Worm (Caenorhabditis elegans): Measurements from ENCODE around the gene Y49G5B.1.

Y49G5B.1 gene

ce11 chrV:5223044-5223443 is at the start of gene Y49G5B.1:
Gene Y49G5B.1 (plus strand): TSS chrV:5223367.
- TF ChIP-seq unc-62 (GFP tag; optimal IDR thresholded peaks at IDR 0.05) = no peak

DNA sequence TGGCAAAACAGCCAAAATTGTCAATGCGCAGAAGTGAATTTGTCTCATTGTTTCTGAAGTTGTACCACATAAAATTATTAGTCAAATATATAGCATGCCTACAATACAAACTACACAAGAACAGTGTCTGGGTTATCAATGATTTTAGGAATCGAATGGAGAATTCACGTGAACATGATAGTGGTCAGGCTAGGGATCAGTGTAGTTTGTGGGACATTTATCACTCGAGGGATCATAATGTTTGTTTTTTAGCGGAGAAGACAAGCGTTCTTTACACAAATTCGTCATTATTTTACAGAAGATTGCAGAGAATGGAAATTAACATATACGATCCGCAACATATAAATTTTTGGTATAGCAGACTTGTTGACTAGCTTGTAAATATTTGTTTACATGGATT is 46.0 kb upstream of the Y49G5B.1 start, which contains the start of gene ugt-51:
Gene ugt-51 (minus strand): TSS at position 101 of the 400 bp plus-strand sequence.
- TF ChIP-seq unc-62 (GFP tag; optimal IDR thresholded peaks at IDR 0.05) = no peak

DNA sequence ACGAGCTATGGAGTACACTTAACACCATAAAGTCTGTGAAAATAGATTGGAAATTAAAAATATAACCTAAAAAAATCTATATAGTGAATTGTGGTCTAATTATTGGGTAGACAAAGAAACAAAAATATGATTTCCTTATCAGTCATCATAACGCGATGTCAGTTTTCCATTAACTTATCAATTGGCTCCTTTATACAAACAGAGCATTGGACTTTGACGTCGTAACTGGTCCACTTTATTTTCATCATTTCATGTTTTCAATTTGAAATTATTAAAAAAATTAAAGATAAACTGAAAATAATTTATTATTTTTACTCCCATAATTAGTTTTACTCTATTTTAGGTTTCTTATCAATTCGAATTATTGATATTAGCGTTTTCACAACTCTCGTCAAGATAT is 45.1 kb upstream of the Y49G5B.1 start:
- no peak for TF ChIP-seq unc-62 (GFP tag; optimal IDR thresholded peaks at IDR 0.05)

DNA sequence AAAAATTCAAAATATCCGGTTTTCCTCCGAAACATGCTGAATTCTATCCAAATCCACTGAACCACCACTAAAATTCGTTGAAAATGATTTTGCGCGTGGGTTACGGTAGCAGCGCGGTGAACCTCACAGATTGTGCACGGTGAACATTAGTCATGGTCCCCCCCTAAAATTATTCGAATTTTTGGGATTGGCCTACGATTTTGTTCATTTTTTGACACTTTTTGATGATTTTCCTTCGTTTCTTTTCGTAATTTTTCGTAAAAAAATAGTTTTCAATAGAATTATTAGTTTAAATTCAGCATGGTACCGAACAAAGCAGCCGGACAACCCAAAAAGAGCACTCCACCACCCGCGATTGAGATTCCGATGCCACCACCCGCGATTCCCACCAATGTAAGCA is 41.6 kb upstream of the Y49G5B.1 start, which contains the start of gene C03A7.2:
Gene C03A7.2 (plus strand): TSS at position 301 of the 400 bp plus-strand sequence.
- TF ChIP-seq unc-62 (GFP tag; optimal IDR thresholded peaks at IDR 0.05) = no peak

ce11 chrV:5192501-5192900 is 30.7 kb upstream of the Y49G5B.1 start, which contains the start of gene C03A7.13:
Gene C03A7.13 (minus strand): TSS chrV:5192543.
- TF ChIP-seq unc-62 (GFP tag; optimal IDR thresholded peaks at IDR 0.05) = no peak

- no peak for TF ChIP-seq unc-62 (GFP tag; optimal IDR thresholded peaks at IDR 0.05)
Observed at ce11 chrV:5194508-5194907, 28.7 kb upstream of the Y49G5B.1 start, which contains the start of gene abu-8. Gene abu-8 (minus strand): TSS chrV:5194608.

- no peak for TF ChIP-seq unc-62 (GFP tag; optimal IDR thresholded peaks at IDR 0.05)
Observed at ce11 chrV:5198240-5198639, 24.9 kb upstream of the Y49G5B.1 start, which contains the start of gene Y47A7.2. Gene Y47A7.2 (minus strand): TSS chrV:5198340.

DNA sequence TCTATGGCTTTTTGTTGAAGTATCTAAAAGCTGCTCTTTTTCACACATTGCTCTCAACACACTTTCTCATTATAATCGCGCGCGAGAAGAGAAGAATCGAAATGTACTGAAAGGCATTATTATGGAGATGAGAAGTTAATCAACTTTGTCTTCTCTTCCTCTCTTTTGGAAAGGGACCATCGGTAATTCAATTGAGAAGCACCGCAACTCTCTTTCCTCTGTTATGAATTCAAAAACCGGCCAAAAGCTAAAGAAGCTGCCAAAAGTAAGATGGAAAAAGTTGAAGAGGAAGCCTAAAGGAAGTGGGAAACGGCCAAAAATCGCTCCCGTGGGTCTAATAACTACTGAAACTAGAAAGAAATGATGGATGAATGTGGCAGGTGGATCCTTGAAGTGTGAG is 23.0 kb upstream of the Y49G5B.1 start:
- TF ChIP-seq unc-62 (GFP tag; optimal IDR thresholded peaks at IDR 0.05) = no peak

DNA sequence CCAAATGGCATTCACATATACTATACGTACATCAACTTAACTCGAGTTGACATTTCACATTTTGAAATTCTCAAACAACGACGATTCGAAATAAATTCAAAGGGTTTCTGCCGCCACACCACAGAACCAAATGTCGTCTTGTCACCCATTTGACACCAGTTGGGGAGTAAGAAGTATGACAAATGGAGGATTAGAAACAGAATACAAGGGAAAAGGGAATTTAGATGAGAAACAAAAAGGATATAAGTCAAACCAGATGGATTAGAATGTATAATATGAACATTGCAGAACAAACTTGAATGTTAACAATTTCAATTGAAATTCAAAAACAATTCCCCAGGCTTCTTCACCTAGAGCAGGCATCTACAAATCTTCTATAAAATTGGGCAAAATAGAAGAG is 21.5 kb upstream of the Y49G5B.1 start:
- no peak for TF ChIP-seq unc-62 (GFP tag; optimal IDR thresholded peaks at IDR 0.05)

- TF ChIP-seq unc-62 (GFP tag; optimal IDR thresholded peaks at IDR 0.05) = no peak
Observed at ce11 chrV:5203643-5204042, 19.5 kb upstream of the Y49G5B.1 start.

DNA sequence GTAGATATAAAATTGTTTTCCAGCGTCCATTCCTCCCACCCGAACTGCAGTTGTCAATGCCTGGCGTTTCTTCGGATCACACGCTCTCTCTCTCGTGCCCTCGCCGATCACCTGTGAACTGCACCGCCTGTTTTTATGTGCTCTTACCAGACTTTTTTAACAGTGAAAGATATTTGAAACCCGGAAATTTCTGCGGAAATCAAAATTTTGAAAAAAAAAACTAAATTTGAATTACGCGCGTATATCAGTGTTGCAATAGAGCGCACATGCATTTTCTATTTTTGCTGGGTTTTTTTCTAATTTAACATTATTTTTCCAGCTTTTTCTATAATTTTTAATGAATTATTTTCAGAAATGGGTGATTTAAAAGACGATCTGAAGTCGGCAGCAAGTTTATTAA is 19.0 kb upstream of the Y49G5B.1 start, which contains the start of gene ttc-37:
Gene ttc-37 (plus strand): TSS at position 349 of the 400 bp plus-strand sequence.
- TF ChIP-seq unc-62 (GFP tag; optimal IDR thresholded peaks at IDR 0.05) = no peak

DNA sequence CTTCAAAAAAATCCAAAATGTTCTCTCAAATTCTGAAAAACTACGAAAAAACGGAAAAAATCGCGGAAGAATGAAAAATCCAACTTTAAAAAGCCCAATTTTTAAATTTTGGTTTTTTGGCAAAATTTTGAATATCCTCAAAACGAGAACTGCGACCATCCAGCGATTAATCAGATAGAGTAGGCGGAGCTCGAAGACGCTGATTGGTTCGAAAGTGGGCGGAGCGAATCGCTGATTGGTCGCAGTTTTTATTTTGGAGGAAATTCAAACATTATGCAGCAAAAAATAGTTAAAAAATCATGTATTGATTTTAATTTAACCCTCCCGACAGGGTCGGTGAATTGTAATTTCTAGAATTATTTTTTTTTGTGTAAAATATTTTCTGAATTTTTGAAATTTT is 9.5 kb upstream of the Y49G5B.1 start:
- no peak for TF ChIP-seq unc-62 (GFP tag; optimal IDR thresholded peaks at IDR 0.05)

DNA sequence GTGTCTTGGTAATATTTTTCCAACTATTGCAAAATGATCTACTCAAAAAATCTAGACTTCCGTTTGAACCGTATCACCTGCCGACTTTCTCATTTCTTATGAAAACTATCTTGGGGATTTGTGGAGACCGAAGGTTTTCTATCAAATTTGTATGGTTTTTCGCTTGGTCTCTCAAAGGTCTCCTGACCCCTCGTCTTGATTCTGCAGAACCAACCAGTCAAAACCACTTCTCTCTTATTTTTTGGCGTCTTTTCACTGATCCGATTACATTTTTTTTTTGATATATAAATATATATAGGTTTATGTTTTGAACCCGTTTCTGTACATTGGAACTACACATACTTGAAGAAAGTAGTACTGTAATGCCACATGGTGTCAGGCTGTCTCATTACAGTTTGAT is 2.5 kb downstream of the Y49G5B.1 start:
- no peak for TF ChIP-seq unc-62 (GFP tag; optimal IDR thresholded peaks at IDR 0.05)

- TF ChIP-seq unc-62 (GFP tag; optimal IDR thresholded peaks at IDR 0.05) = no peak
Observed at ce11 chrV:5228513-5228912, 5.3 kb downstream of the Y49G5B.1 start.

ce11 chrV:5233777-5234176 is 10.6 kb downstream of the Y49G5B.1 start, which contains the start of gene cest-32:
Gene cest-32 (minus strand): TSS chrV:5233891.
- no peak for TF ChIP-seq unc-62 (GFP tag; optimal IDR thresholded peaks at IDR 0.05)

- no peak for TF ChIP-seq unc-62 (GFP tag; optimal IDR thresholded peaks at IDR 0.05)
Observed at ce11 chrV:5237116-5237515, 13.9 kb downstream of the Y49G5B.1 start, which contains the start of gene cest-35.2. Gene cest-35.2 (minus strand): TSS chrV:5237216.

DNA sequence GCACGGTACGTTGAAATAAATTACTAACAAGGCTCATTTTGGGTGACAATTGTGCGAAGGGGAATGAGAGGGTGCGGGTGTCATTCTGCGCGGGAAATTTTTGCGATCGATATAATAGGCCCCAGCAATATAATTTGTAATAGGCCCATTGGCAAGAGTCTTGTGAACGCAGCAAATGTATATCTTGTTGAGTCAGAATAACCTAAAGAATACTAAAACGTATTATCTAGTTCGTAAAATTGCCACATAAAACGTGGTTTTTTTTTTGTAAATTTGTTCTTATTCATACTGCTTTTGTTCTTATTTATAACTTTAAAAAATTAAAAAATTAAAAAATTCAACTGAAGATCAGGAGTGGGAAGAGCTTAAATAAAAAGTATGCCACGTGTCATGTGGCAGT is 16.2 kb downstream of the Y49G5B.1 start, which contains the start of gene C52A10.3:
Gene C52A10.3 (minus strand): TSS at position 101 of the 400 bp plus-strand sequence.
- no peak for TF ChIP-seq unc-62 (GFP tag; optimal IDR thresholded peaks at IDR 0.05)

DNA sequence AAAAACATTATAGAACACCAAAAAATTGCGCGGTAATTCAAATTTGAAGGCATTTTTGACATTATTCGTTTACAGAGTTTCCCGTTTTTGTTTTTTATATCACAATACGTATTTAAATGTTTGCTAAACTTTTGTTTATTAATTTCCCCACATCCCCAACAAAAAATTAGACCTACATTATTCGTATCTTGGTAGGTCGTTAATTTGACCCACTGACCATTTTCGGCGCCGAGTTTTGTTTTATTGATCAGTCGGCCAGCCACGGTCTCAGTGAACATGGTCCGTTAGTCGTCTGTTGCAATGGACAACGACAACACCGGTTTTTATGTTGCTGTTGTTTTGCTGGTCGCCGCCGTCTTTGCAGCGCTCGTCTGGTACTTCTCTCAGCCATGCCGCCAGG is 16.7 kb downstream of the Y49G5B.1 start, which contains the start of gene B0238.15:
Gene B0238.15 (plus strand): TSS at position 301 of the 400 bp plus-strand sequence.
- TF ChIP-seq unc-62 (GFP tag; optimal IDR thresholded peaks at IDR 0.05) = no peak
